Worm (Caenorhabditis elegans) whole organism, young adult: ENCODE data around the gene nduv-3.

ENCODE experiments used
- K12H6.12 ChIP-seq: fragments of 200-800 bp; sonication (Bioruptor generic); optimal IDR thresholded peaks from 2 replicates; lab custom pipeline; 2018; ENCODE audit warnings: mild to moderate bottlenecking, missing genetic modification characterization, missing compliant biosample characterization
- Y56A3A.18 ChIP-seq: fragments of 200-800 bp; sonication (Bioruptor generic); IDR thresholded peaks from 2 replicates; pipeline ENCODE4 v1.3.6; 2022; ENCODE audit warnings: missing genetic modification reagents, missing genetic modification characterization, missing compliant biosample characterization
- athp-1 ChIP-seq: sonication (generic microtip); optimal IDR thresholded peaks from 2 replicates; lab custom pipeline; 2017; ENCODE audit warnings: mild to moderate bottlenecking, missing genetic modification characterization, missing compliant biosample characterization
- egl-44 ChIP-seq: fragments of 200-800 bp; sonication (Bioruptor generic); IDR thresholded peaks from 2 replicates; pipeline ENCODE4 v1.3.6; 2022; ENCODE audit warnings: missing genetic modification reagents, missing genetic modification characterization, missing compliant biosample characterization
- madf-3 ChIP-seq: fragments of 200-800 bp; sonication (Bioruptor generic); IDR thresholded peaks from 2 replicates; pipeline ENCODE4 v1.3.6; 2022; ENCODE audit warnings: missing genetic modification reagents, missing genetic modification characterization, missing compliant biosample characterization
- madf-6 ChIP-seq: fragments of 200-800 bp; sonication (Bioruptor generic); IDR thresholded peaks from 2 replicates; pipeline ENCODE4 v1.3.6; 2022; ENCODE audit warnings: missing genetic modification reagents, missing genetic modification characterization, missing compliant biosample characterization
- nfyb-1 ChIP-seq: fragments of 200-800 bp; sonication (Bioruptor generic); IDR thresholded peaks from 2 replicates; pipeline ENCODE4 v1.3.6; 2022; ENCODE audit warnings: missing genetic modification reagents, missing genetic modification characterization, missing compliant biosample characterization
- ztf-28 ChIP-seq: fragments of 200-800 bp; sonication (Bioruptor generic); IDR thresholded peaks from 2 replicates; pipeline ENCODE4 v1.3.6; 2022; ENCODE audit warnings: missing genetic modification reagents, missing genetic modification characterization, missing compliant biosample characterization

ce11 chrIV:2670664-2671063, 29.6 kb downstream of the nduv-3 start:
- TF ChIP-seq Y56A3A.18 (GFP tag; lab: Robert Waterston, UW) (no peak), K12H6.12 (tag; lab: Kevin White, UChicago) (no peak), egl-44 (GFP tag; lab: Robert Waterston, UW) (no peak), madf-3 (GFP tag; lab: Robert Waterston, UW) (no peak), nfyb-1 (GFP tag; lab: Robert Waterston, UW) (no peak), athp-1 (no peak), madf-6 (GFP tag; lab: Robert Waterston, UW) (no peak), ztf-28 (GFP tag; lab: Robert Waterston, UW) (no peak)
